Worm (Caenorhabditis elegans): ENCODE results near the gene nhr-184.

- TF ChIP-seq ztf-18 (tag; optimal IDR thresholded peaks at IDR 0.05), result no peak
- no peak for TF ChIP-seq fkh-3 (tag; optimal IDR thresholded peaks at IDR 0.05)
Measured at ce11 chrV:2228781-2229180, 14.5 kb upstream of the nhr-184 start, which contains the start of gene nhr-126.
